Worm (Caenorhabditis elegans) whole organism, L3 larva: Measurements from ENCODE around the gene zig-12.

Experiments used
- R02D3.7 ChIP-seq: fragments of 150-350 bp; optimal IDR thresholded peaks from 2 replicates; lab custom pipeline; 2014; ENCODE audit warnings: missing biosample characterization, missing genetic modification characterization
- ZK546.5 ChIP-seq: sonication (generic microtip); optimal IDR thresholded peaks from 2 replicates; lab custom pipeline; 2017; ENCODE audit warnings: missing biosample characterization, missing genetic modification characterization
- aly-2 ChIP-seq: fragments of 150-350 bp; optimal IDR thresholded peaks from 2 replicates; lab custom pipeline; 2014; ENCODE audit warnings: missing biosample characterization, missing genetic modification characterization
- ama-1 ChIP-seq: fragments of 150-350 bp; optimal IDR thresholded peaks from 2 replicates; lab custom pipeline; 2018
- ceh-16 ChIP-seq: sonication (generic microtip); optimal IDR thresholded peaks from 2 replicates; lab custom pipeline; 2017; ENCODE audit warnings: missing biosample characterization, missing genetic modification characterization
- ceh-28 ChIP-seq: fragments of 150-350 bp; optimal IDR thresholded peaks from 2 replicates; lab custom pipeline; 2014; ENCODE audit warnings: missing biosample characterization, missing genetic modification reagents, missing genetic modification characterization
- daf-12 ChIP-seq: fragments of 150-350 bp; optimal IDR thresholded peaks from 2 replicates; lab custom pipeline; 2014; ENCODE audit warnings: missing biosample characterization, missing genetic modification reagents, missing genetic modification characterization
- egl-5 ChIP-seq: fragments of 150-350 bp; optimal IDR thresholded peaks from 2 replicates; lab custom pipeline; 2017; ENCODE audit warnings: missing biosample characterization, missing genetic modification reagents, missing genetic modification characterization, inconsistent platforms
- elt-2 ChIP-seq: sonication (generic microtip); optimal IDR thresholded peaks from 2 replicates; lab custom pipeline; 2016; ENCODE audit warnings: missing genetic modification reagents, mild to moderate bottlenecking, missing genetic modification characterization, missing compliant biosample characterization
- elt-3 ChIP-seq, 3 experiments: fragments of 150-350 bp in 1 of 3; sonication (generic microtip) in 2 of 3; optimal IDR thresholded peaks; 2 replicates in 2 of 3; 4 replicates in 1 of 3; lab custom pipeline; 2014 to 2017; ENCODE audit warnings: missing biosample characterization in 3 of 3, missing genetic modification characterization in 3 of 3
- eor-1 ChIP-seq, 2 experiments: fragments of 150-350 bp; optimal IDR thresholded peaks; 2 replicates each; lab custom pipeline; 2014 to 2018; ENCODE audit warnings: missing biosample characterization in 2 of 2, missing genetic modification characterization in 2 of 2
- fkh-10 ChIP-seq: sonication (generic microtip); optimal IDR thresholded peaks from 2 replicates; lab custom pipeline; 2017; ENCODE audit warnings: missing biosample characterization, missing genetic modification reagents, missing genetic modification characterization
- fkh-2 ChIP-seq: fragments of 150-350 bp; optimal IDR thresholded peaks from 2 replicates; lab custom pipeline; 2014; ENCODE audit warnings: missing biosample characterization, missing genetic modification reagents, missing genetic modification characterization
- fos-1 ChIP-seq: fragments of 150-350 bp; optimal IDR thresholded peaks from 2 replicates; lab custom pipeline; 2014; ENCODE audit warnings: missing biosample characterization, missing genetic modification characterization
- hmg-11 ChIP-seq: sonication (generic microtip); optimal IDR thresholded peaks from 2 replicates; lab custom pipeline; 2016; ENCODE audit warnings: missing genetic modification characterization, missing compliant biosample characterization
- lin-15B ChIP-seq: fragments of 150-350 bp; optimal IDR thresholded peaks from 2 replicates; lab custom pipeline; 2014; ENCODE audit warnings: missing biosample characterization, missing genetic modification characterization
- lin-39 ChIP-seq: fragments of 150-350 bp; optimal IDR thresholded peaks from 2 replicates; lab custom pipeline; 2018; ENCODE audit warnings: missing biosample characterization, missing genetic modification reagents, missing genetic modification characterization
- lsy-12 ChIP-seq: sonication (generic microtip); optimal IDR thresholded peaks from 2 replicates; lab custom pipeline; 2016; ENCODE audit warnings: mild to moderate bottlenecking, missing genetic modification characterization, missing compliant biosample characterization
- mdl-1 ChIP-seq: fragments of 150-350 bp; optimal IDR thresholded peaks from 2 replicates; lab custom pipeline; 2014; ENCODE audit warnings: missing biosample characterization, missing genetic modification characterization
- mml-1 ChIP-seq: fragments of 150-350 bp; sonication (generic microtip); optimal IDR thresholded peaks from 3 replicates; lab custom pipeline; 2014; ENCODE audit warnings: missing biosample characterization, missing genetic modification characterization
- nfya-1 ChIP-seq: sonication (generic microtip); optimal IDR thresholded peaks from 2 replicates; lab custom pipeline; 2017; ENCODE audit warnings: missing genetic modification characterization, mild to moderate bottlenecking, missing compliant biosample characterization, antibody characterized with exemption, moderate library complexity; ENCODE audit not compliant: insufficient read depth
- nhr-11 ChIP-seq: fragments of 150-350 bp; optimal IDR thresholded peaks from 2 replicates; lab custom pipeline; 2014; ENCODE audit warnings: missing biosample characterization, missing genetic modification characterization
- nhr-237 ChIP-seq: fragments of 150-350 bp; optimal IDR thresholded peaks from 2 replicates; lab custom pipeline; 2014; ENCODE audit warnings: missing biosample characterization, missing genetic modification characterization
- nhr-28 ChIP-seq: fragments of 150-350 bp; optimal IDR thresholded peaks from 2 replicates; lab custom pipeline; 2014; ENCODE audit warnings: missing biosample characterization, missing genetic modification characterization
- nhr-43 ChIP-seq: sonication (generic microtip); optimal IDR thresholded peaks from 2 replicates; lab custom pipeline; 2016; ENCODE audit warnings: mild to moderate bottlenecking, missing genetic modification characterization, missing compliant biosample characterization; ENCODE audit not compliant: poor library complexity, severe bottlenecking
- nhr-77 ChIP-seq: fragments of 150-350 bp; optimal IDR thresholded peaks from 2 replicates; lab custom pipeline; 2014; ENCODE audit warnings: missing biosample characterization, missing genetic modification characterization
- pha-4 ChIP-seq: fragments of 150-350 bp; optimal IDR thresholded peaks from 2 replicates; lab custom pipeline; 2014; ENCODE audit warnings: missing biosample characterization, missing genetic modification reagents, missing genetic modification characterization
- sea-2 ChIP-seq: fragments of 150-350 bp; sonication (generic microtip); optimal IDR thresholded peaks from 4 replicates; lab custom pipeline; 2014; ENCODE audit warnings: missing biosample characterization, missing genetic modification reagents, missing genetic modification characterization
- skn-1 ChIP-seq: fragments of 150-350 bp; optimal IDR thresholded peaks from 2 replicates; lab custom pipeline; 2014; ENCODE audit warnings: missing biosample characterization, missing genetic modification characterization
- snpc-4 ChIP-seq: fragments of 150-350 bp; optimal IDR thresholded peaks from 2 replicates; lab custom pipeline; 2014; ENCODE audit warnings: missing biosample characterization, missing genetic modification characterization
- tbx-2 ChIP-seq: sonication (generic microtip); optimal IDR thresholded peaks from 2 replicates; lab custom pipeline; 2016; ENCODE audit warnings: mild to moderate bottlenecking, missing genetic modification characterization, missing compliant biosample characterization
- unc-39 ChIP-seq: sonication (generic microtip); optimal IDR thresholded peaks from 4 replicates; lab custom pipeline; 2017; ENCODE audit warnings: missing biosample characterization, missing genetic modification characterization
- ztf-4 ChIP-seq: fragments of 150-350 bp; optimal IDR thresholded peaks from 2 replicates; lab custom pipeline; 2014; ENCODE audit warnings: missing biosample characterization, missing genetic modification characterization

Gene zig-12

ce11 chrX:8789014-8789506, 25.4 kb downstream of the zig-12 start, which contains the start of gene unc-27:
Gene unc-27, plus strand, starts transcription at chrX:8789456.
- peak; percentile 16 for TF ChIP-seq egl-5 (tag; lab: Kevin White, UChicago)
- TF ChIP-seq elt-2 (tag; lab: Kevin White, UChicago): no peak
- peak; percentile 35 for TF ChIP-seq nfya-1 (tag; lab: Kevin White, UChicago)
- TF ChIP-seq, all 47 proteins: peak for 2

- no peak for TF ChIP-seq lin-15B (tag; lab: Kevin White, UChicago)
- TF ChIP-seq daf-12: no peak
- no peak for TF ChIP-seq nhr-43 (tag; lab: Kevin White, UChicago)
- TF ChIP-seq nhr-77 (tag; lab: Kevin White, UChicago): no peak
- TF ChIP-seq fkh-2 (tag; lab: Kevin White, UChicago): no peak
- TF ChIP-seq ceh-16 (tag; lab: Kevin White, UChicago): no peak
- TF ChIP-seq mml-1 (tag; lab: Kevin White, UChicago): no peak
- TF ChIP-seq mdl-1 (tag; lab: Kevin White, UChicago): no peak
- TF ChIP-seq ama-1 (lab: Kevin White, UChicago): no peak
- TF ChIP-seq ztf-4 (tag; lab: Kevin White, UChicago): no peak
- no peak for TF ChIP-seq fos-1 (tag; lab: Kevin White, UChicago)
- no peak for TF ChIP-seq hmg-11 (tag; lab: Kevin White, UChicago)
- TF ChIP-seq tbx-2 (tag; lab: Kevin White, UChicago): no peak
- TF ChIP-seq nhr-28 (tag; lab: Kevin White, UChicago): no peak
- TF ChIP-seq ZK546.5 (tag; lab: Kevin White, UChicago): no peak
- no peak for TF ChIP-seq eor-1 (tag; optimal IDR thresholded peaks at IDR 0.05; lab: Kevin White, UChicago)
- TF ChIP-seq elt-2 (tag; lab: Kevin White, UChicago): no peak
These were observed 26.4 kb downstream of the zig-12 start for ce11 chrX:8790093-8790492.

ce11 chrX:8791821-8792220, 28.1 kb downstream of the zig-12 start, which contains the start of gene chup-1:
Gene chup-1, plus strand, starts transcription at chrX:8792160.
- peak; percentile 60 for TF ChIP-seq pha-4 (tag; lab: Kevin White, UChicago)
- peak; percentile 55 for TF ChIP-seq lin-15B (tag; lab: Kevin White, UChicago)
- peak; percentile 18 for TF ChIP-seq snpc-4 (tag; lab: Kevin White, UChicago)
- TF ChIP-seq elt-2 (tag; lab: Kevin White, UChicago): peak; percentile 22
- peak; percentile 89 for TF ChIP-seq R02D3.7
- no peak for TF ChIP-seq lsy-12
- peak; percentile 33 for TF ChIP-seq egl-5 (tag; lab: Kevin White, UChicago)
- no peak for TF ChIP-seq nhr-28 (tag; lab: Kevin White, UChicago)
- no peak for TF ChIP-seq fos-1 (tag; lab: Kevin White, UChicago)
- peak; percentile 46 for TF ChIP-seq lin-39 (tag; lab: Kevin White, UChicago)
- TF ChIP-seq nfya-1 (tag; lab: Kevin White, UChicago): peak; percentile 41

- TF ChIP-seq egl-5 (tag; lab: Kevin White, UChicago) (peak; percentile 68), hmg-11 (tag; lab: Kevin White, UChicago) (peak; percentile 13), unc-39 (tag; lab: Kevin White, UChicago) (no peak), aly-2 (tag; lab: Kevin White, UChicago) (no peak), ama-1 (lab: Kevin White, UChicago) (peak; percentile 5), lin-39 (tag; lab: Kevin White, UChicago) (peak; percentile 13), elt-2 (tag; lab: Kevin White, UChicago) (peak; percentile 37), pha-4 (tag; lab: Kevin White, UChicago) (peak; percentile 15), nfya-1 (tag; lab: Kevin White, UChicago) (peak; percentile 17), ceh-28 (no peak), skn-1 (tag; lab: Kevin White, UChicago) (peak; percentile 2), nhr-43 (tag; lab: Kevin White, UChicago) (peak; percentile 11)
These were observed 33.1 kb downstream of the zig-12 start, which contains the start of gene R04E5.7 for ce11 chrX:8796699-8797282. Gene R04E5.7, minus strand, starts transcription at chrX:8797262.

- TF ChIP-seq ceh-16 (tag; lab: Kevin White, UChicago) (no peak), nhr-237 (tag; lab: Kevin White, UChicago) (no peak), sea-2 (GFP tag; lab: Kevin White, UChicago) (no peak), fkh-10 (no peak), lin-15B (tag; lab: Kevin White, UChicago) (no peak), snpc-4 (tag; lab: Kevin White, UChicago) (no peak), nhr-28 (tag; lab: Kevin White, UChicago) (no peak), nhr-11 (tag; lab: Kevin White, UChicago) (no peak), ztf-4 (tag; lab: Kevin White, UChicago) (no peak), eor-1 (tag; optimal IDR thresholded peaks at IDR 0.05; lab: Kevin White, UChicago) (no peak), elt-3 (tag; optimal IDR thresholded peaks at IDR 0.05; lab: Kevin White, UChicago) (no peak)
These were observed 33.9 kb downstream of the zig-12 start for ce11 chrX:8797653-8798052.
